Worm (Caenorhabditis elegans) whole organism, young adult: ENCODE results near the gene C16C10.1.

Source experiments
- C06A6.2 ChIP-seq: fragments of 200-800 bp; sonication (Bioruptor generic); conservative IDR thresholded peaks from 2 replicates; pipeline ENCODE4 v1.3.6; 2022; ENCODE audit warnings: missing genetic modification characterization, missing compliant biosample characterization
- K11D2.4 ChIP-seq: fragments of 200-800 bp; sonication (Bioruptor generic); IDR thresholded peaks from 2 replicates; pipeline ENCODE4 v1.3.6; 2022; ENCODE audit warnings: missing genetic modification reagents, missing genetic modification characterization, missing compliant biosample characterization
- ama-1 ChIP-seq, 3 experiments: fragments of 150-350 bp in 1 of 3; sonication (generic microtip) in 2 of 3; optimal IDR thresholded peaks; 2 replicates each; lab custom pipeline; 2014 to 2018; ENCODE audit warnings: missing biosample characterization in 2 of 3, missing genetic modification characterization in 2 of 3, missing genetic modification reagents in 2 of 3
- ceh-40 ChIP-seq: fragments of 200-800 bp; sonication (Bioruptor generic); IDR thresholded peaks from 2 replicates; pipeline ENCODE4 v1.3.6; 2022; ENCODE audit warnings: missing genetic modification characterization, missing compliant biosample characterization
- hlh-12 ChIP-seq: sonication (generic microtip); optimal IDR thresholded peaks from 2 replicates; lab custom pipeline; 2016; ENCODE audit warnings: missing genetic modification characterization, missing compliant biosample characterization
- pbrm-1 ChIP-seq: fragments of 200-800 bp; sonication (Bioruptor generic); IDR thresholded peaks from 2 replicates; pipeline ENCODE4 v1.3.6; 2022; ENCODE audit warnings: missing genetic modification reagents, missing genetic modification characterization, missing compliant biosample characterization

DNA sequence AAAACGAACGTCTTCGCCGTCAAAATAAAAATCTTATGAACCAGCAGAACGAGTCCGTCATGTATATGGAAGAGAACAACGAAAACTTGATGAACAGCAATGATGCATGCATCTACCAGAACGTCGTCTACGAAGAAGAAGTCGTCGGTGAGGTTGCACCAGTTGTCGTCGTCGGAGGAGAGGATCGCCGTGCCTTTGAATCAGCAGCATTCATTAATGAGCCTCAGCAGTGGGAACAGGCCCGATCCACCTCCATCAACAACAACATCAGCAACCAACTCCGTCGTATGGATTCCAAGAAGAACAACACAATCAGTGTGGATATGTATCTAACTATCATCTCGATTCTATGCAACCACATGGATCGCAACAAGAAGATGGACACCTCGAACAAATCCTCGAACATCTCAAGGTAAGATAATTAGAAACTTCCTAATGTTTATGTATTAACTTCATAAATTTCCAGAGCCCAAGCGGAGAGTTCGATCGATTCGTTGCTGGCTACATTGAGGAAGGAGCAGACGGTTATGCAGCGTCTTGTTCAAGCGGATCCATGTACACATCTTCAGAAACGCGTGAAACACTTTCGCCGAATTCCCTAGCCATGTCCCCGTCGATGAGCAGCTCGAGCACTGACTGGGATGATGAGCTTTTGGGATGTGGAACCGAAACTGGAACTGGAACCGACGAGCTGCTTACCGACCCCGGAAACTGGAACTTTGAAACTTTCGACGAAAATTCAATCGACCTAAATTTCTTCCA, 13.3 kb upstream of the C16C10.1 start:
- TF ChIP-seq hlh-12 (tag; lab: Kevin White, UChicago) (no peak), ama-1 (optimal IDR thresholded peaks at IDR 0.05; lab: Kevin White, UChicago) (no peak), ama-1 (GFP tag; optimal IDR thresholded peaks at IDR 0.05; lab: Kevin White, UChicago) (peak in 1 of 2 experiments; percentile 66), ceh-40 (GFP tag; lab: Robert Waterston, UW) (no peak), K11D2.4 (GFP tag; lab: Robert Waterston, UW) (no peak), pbrm-1 (GFP tag; lab: Robert Waterston, UW) (no peak), C06A6.2 (GFP tag; lab: Robert Waterston, UW) (no peak)
